Worm (Caenorhabditis elegans): ENCODE results near the gene hadb-1.

DNA sequence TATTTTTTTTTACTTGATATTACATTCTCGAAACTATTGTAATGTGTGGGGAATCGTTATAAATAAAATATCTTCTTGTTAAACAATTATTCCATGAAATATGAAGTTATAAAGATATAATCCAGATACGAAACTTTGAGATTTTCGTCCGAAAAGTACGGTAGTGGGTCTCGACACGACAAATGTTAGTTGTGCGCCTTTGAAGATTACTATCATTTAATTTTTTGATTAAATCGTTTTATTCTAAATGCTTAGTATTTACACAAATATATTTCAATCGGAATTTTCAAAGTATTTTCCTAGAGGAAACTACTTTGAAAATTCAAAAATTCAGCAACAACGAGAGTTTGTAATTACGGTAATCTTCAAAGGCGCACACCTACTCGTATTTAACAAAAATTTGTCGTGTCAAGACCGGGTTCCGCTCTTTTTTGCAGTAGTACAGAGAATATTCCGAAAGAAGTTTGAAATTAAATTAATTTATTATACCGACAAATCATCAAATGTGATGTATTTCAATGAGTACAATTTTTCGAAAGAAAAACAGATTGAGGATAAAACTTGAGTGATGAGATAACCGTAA is 36.1 kb downstream of the hadb-1 start:
- TF ChIP-seq him-1 (tag; optimal IDR thresholded peaks at IDR 0.05) (no peak), dao-5 (tag; optimal IDR thresholded peaks at IDR 0.05) (no peak), W03F9.2 (tag; optimal IDR thresholded peaks at IDR 0.05) (no peak)

Measured in whole organism, L4/young adult.